Worm (Caenorhabditis elegans) whole organism, L3 larva: ENCODE results near the gene let-4.

Experiments used
- ZK546.5 ChIP-seq: sonication (generic microtip); optimal IDR thresholded peaks from 2 replicates; lab custom pipeline; 2017; ENCODE audit warnings: missing biosample characterization, missing genetic modification characterization
- ceh-82 ChIP-seq: fragments of 150-350 bp; optimal IDR thresholded peaks from 2 replicates; lab custom pipeline; 2014; ENCODE audit warnings: missing biosample characterization, missing genetic modification characterization
- elt-1 ChIP-seq: fragments of 150-350 bp; optimal IDR thresholded peaks from 2 replicates; lab custom pipeline; 2014; ENCODE audit warnings: missing biosample characterization, missing genetic modification characterization
- lin-15B ChIP-seq: fragments of 150-350 bp; optimal IDR thresholded peaks from 2 replicates; lab custom pipeline; 2014; ENCODE audit warnings: missing biosample characterization, missing genetic modification characterization
- skn-1 ChIP-seq: fragments of 150-350 bp; optimal IDR thresholded peaks from 2 replicates; lab custom pipeline; 2014; ENCODE audit warnings: missing biosample characterization, missing genetic modification characterization
- unc-39 ChIP-seq: sonication (generic microtip); optimal IDR thresholded peaks from 4 replicates; lab custom pipeline; 2017; ENCODE audit warnings: missing biosample characterization, missing genetic modification characterization
- unc-62 ChIP-seq: fragments of 150-350 bp; sonication (generic microtip); optimal IDR thresholded peaks from 4 replicates; lab custom pipeline; 2014; ENCODE audit warnings: missing biosample characterization, missing genetic modification reagents, missing genetic modification characterization

DNA sequence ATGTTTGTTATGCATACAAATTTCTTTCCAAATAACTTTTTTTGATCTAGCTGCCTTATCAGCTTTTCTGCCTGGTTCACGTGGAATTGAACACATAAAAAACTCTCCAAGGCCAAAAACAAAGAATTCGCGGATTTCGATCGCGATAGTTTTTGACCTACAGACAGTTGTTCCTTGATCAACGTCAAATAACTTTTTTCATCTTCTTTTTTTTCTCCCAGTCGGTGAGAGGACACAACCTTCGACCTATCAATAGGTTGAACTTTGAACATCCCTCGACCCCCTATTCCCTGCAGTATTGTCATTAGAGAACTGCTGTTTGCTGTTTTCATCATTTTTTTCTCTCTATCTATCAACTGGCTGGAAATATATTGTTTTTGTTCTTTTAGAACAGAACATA lies 13.9 kb upstream of the let-4 start:
- TF ChIP-seq skn-1 (tag; lab: Kevin White, UChicago) (no peak), unc-39 (tag; lab: Kevin White, UChicago) (no peak), elt-1 (tag; lab: Kevin White, UChicago) (no peak), unc-62 (no peak), ZK546.5 (tag; lab: Kevin White, UChicago) (no peak), ceh-82 (tag; lab: Kevin White, UChicago) (no peak), lin-15B (tag; lab: Kevin White, UChicago) (no peak)
